Worm (Caenorhabditis elegans) whole organism, L1 larva: ENCODE results near the gene hlb-1.

Experiments used
- egl-27 ChIP-seq, 2 experiments: fragments of 150-350 bp in 1 of 2; sonication (generic microtip); optimal IDR thresholded peaks; 3 replicates each; lab custom pipeline; 2017 to 2018; ENCODE audit warnings: missing biosample characterization in 2 of 2, missing genetic modification characterization in 2 of 2, missing genetic modification reagents in 2 of 2
- jun-1 ChIP-seq: fragments of 150-350 bp; optimal IDR thresholded peaks from 2 replicates; lab custom pipeline; 2014; ENCODE audit warnings: missing biosample characterization, missing genetic modification reagents, missing genetic modification characterization
- lin-15B ChIP-seq: fragments of 150-350 bp; sonication (generic microtip); optimal IDR thresholded peaks from 3 replicates; lab custom pipeline; 2014; ENCODE audit warnings: missing biosample characterization, missing genetic modification characterization
- lin-35 ChIP-seq, 2 experiments: fragments of 150-350 bp; optimal IDR thresholded peaks; 2 replicates each; lab custom pipeline; 2014; ENCODE audit warnings: missing biosample characterization in 2 of 2, missing genetic modification characterization in 2 of 2, missing genetic modification reagents in 2 of 2
- nhr-84 ChIP-seq: sonication (generic microtip); optimal IDR thresholded peaks from 2 replicates; lab custom pipeline; 2017; ENCODE audit warnings: missing biosample characterization, missing genetic modification characterization
- rnt-1 ChIP-seq: sonication (generic microtip); optimal IDR thresholded peaks from 2 replicates; lab custom pipeline; 2016; ENCODE audit warnings: mild to moderate bottlenecking, missing genetic modification characterization, moderate library complexity, missing compliant biosample characterization
- snpc-4 ChIP-seq: fragments of 150-350 bp; optimal IDR thresholded peaks from 2 replicates; lab custom pipeline; 2014; ENCODE audit warnings: missing biosample characterization, missing genetic modification characterization
- unc-30 ChIP-seq: sonication (generic microtip); optimal IDR thresholded peaks from 2 replicates; lab custom pipeline; 2017; ENCODE audit warnings: missing biosample characterization, missing genetic modification characterization

ce11 chrX:13893256-13893655, 10.7 kb upstream of the hlb-1 start, which contains the start of gene sra-37:
- no peak for TF ChIP-seq lin-15B
- TF ChIP-seq rnt-1 (tag; lab: Kevin White, UChicago) = no peak
- TF ChIP-seq egl-27 (tag; optimal IDR thresholded peaks at IDR 0.05; lab: Kevin White, UChicago) = no peak
- TF ChIP-seq unc-30 (tag; lab: Kevin White, UChicago) = no peak
- TF ChIP-seq lin-35 (GFP tag; optimal IDR thresholded peaks at IDR 0.05; lab: Kevin White, UChicago) = no peak
- no peak for TF ChIP-seq nhr-84 (tag; lab: Kevin White, UChicago)
- TF ChIP-seq jun-1 = no peak
- no peak for TF ChIP-seq snpc-4 (tag; lab: Kevin White, UChicago)
